Worm (Caenorhabditis elegans) whole organism, L4/young adult: ENCODE results near the gene K09F6.9.

Source experiments
- W03F9.2 ChIP-seq: fragments of 150-350 bp; optimal IDR thresholded peaks from 2 replicates; lab custom pipeline; 2014; ENCODE audit warnings: missing biosample characterization, missing genetic modification characterization
- dao-5 ChIP-seq: sonication (generic microtip); optimal IDR thresholded peaks from 2 replicates; lab custom pipeline; 2016; ENCODE audit warnings: missing genotype, missing genetic modification characterization, moderate library complexity, missing compliant biosample characterization
- him-1 ChIP-seq: sonication (generic microtip); optimal IDR thresholded peaks from 2 replicates; lab custom pipeline; 2016; ENCODE audit warnings: missing genotype, missing genetic modification reagents, missing genetic modification characterization, missing compliant biosample characterization

ce11 chrII:2251617-2252016 is 30.9 kb downstream of the K09F6.9 start:
- TF ChIP-seq W03F9.2 (tag; lab: Kevin White, UChicago) (no peak), him-1 (tag; lab: Kevin White, UChicago) (no peak), dao-5 (tag; lab: Kevin White, UChicago) (no peak)
